Fruit fly (Drosophila melanogaster) whole organism, embryonic: ENCODE results near the gene CG14095.

Experiments used
- Atf6 ChIP-seq: fragments of 200-800 bp; sonication (Bioruptor generic); IDR thresholded peaks from 2 replicates; pipeline ENCODE4 v1.3.6; 2022; ENCODE audit warnings: missing biosample characterization, missing genetic modification characterization
- CG1602 ChIP-seq: fragments of 200-800 bp; sonication (Bioruptor generic); optimal IDR thresholded peaks from 3 replicates; lab custom pipeline; 2016; ENCODE audit warnings: missing biosample characterization, missing genetic modification characterization
- CG16779 ChIP-seq: fragments of 200-800 bp; sonication (Bioruptor generic); IDR thresholded peaks from 2 replicates; pipeline ENCODE4 v1.3.6; 2022; ENCODE audit warnings: missing biosample characterization, missing genetic modification characterization
- CG31365 ChIP-seq: fragments of 200-800 bp; sonication (Bioruptor generic); optimal IDR thresholded peaks from 2 replicates; lab custom pipeline; 2018; ENCODE audit warnings: missing biosample characterization, mild to moderate bottlenecking, missing genetic modification characterization
- CG9817 ChIP-seq: fragments of 200-800 bp; sonication (Bioruptor generic); optimal IDR thresholded peaks from 2 replicates; lab custom pipeline; 2018; ENCODE audit warnings: missing biosample characterization, mild to moderate bottlenecking, missing genetic modification characterization, moderate library complexity
- Dp ChIP-seq: fragments of 200-800 bp; sonication (Bioruptor generic); optimal IDR thresholded peaks from 2 replicates; lab custom pipeline; 2018; ENCODE audit warnings: missing biosample characterization, mild to moderate bottlenecking, missing genetic modification characterization, moderate library complexity
- Mad ChIP-seq: fragments of 200-800 bp; sonication (Bioruptor generic); optimal IDR thresholded peaks from 2 replicates; lab custom pipeline; 2016; ENCODE audit warnings: missing biosample characterization, missing genetic modification characterization
- Sry-δ ChIP-seq: fragments of 200-800 bp; sonication (Bioruptor generic); optimal IDR thresholded peaks from 2 replicates; lab custom pipeline; 2016; ENCODE audit warnings: missing biosample characterization, missing genetic modification characterization
- al ChIP-seq: fragments of 200-800 bp; sonication (Bioruptor generic); IDR thresholded peaks from 2 replicates; pipeline ENCODE4 v1.3.6; 2022; ENCODE audit warnings: missing biosample characterization, missing genetic modification characterization
- corto ChIP-seq: fragments of 200-800 bp; sonication (Bioruptor generic); optimal IDR thresholded peaks from 2 replicates; lab custom pipeline; 2016; ENCODE audit warnings: missing biosample characterization, mild to moderate bottlenecking, missing genetic modification characterization, moderate library complexity
- jigr1 ChIP-seq: fragments of 200-800 bp; sonication (Bioruptor generic); IDR thresholded peaks from 3 replicates; pipeline ENCODE4 v1.3.6; 2022; ENCODE audit warnings: missing biosample characterization, missing genetic modification characterization
- mld ChIP-seq: fragments of 200-800 bp; sonication (Bioruptor generic); IDR thresholded peaks from 3 replicates; pipeline ENCODE4 v1.3.6; 2022; ENCODE audit warnings: missing biosample characterization, missing genetic modification characterization; ENCODE audit not compliant: partially characterized antibody
- scrt ChIP-seq: fragments of 200-800 bp; sonication (Bioruptor generic); optimal IDR thresholded peaks from 2 replicates; lab custom pipeline; 2018; ENCODE audit warnings: missing biosample characterization, mild to moderate bottlenecking, missing genetic modification characterization, moderate library complexity

dm6 chr3L:19481209-19481608 is 16.6 kb upstream of the CG14095 start:
- TF ChIP-seq corto (GFP tag; lab: Kevin White, UChicago) (no peak), CG31365 (tag; lab: Kevin White, UChicago) (no peak), jigr1 (GFP tag; lab: Robert Waterston, UW) (no peak), Sry-δ (GFP tag; lab: Kevin White, UChicago) (no peak), mld (no peak), Mad (GFP tag; lab: Kevin White, UChicago) (no peak), Dp (GFP tag; lab: Kevin White, UChicago) (no peak), CG1602 (GFP tag; lab: Kevin White, UChicago) (no peak), CG16779 (GFP tag; lab: Robert Waterston, UW) (no peak), Atf6 (no peak), al (no peak), scrt (GFP tag; lab: Kevin White, UChicago) (no peak), CG9817 (tag; lab: Kevin White, UChicago) (no peak)
